Fruit fly (Drosophila melanogaster): ENCODE data around the gene tkv.

The tkv gene

dm6 chr2L:5225547-5226213 lies 45.5 kb downstream of the tkv start (continued):
- no peak for TF ChIP-seq Oaz (GFP tag; IDR thresholded peaks at IDR 0.05)
- TF ChIP-seq wdn (GFP tag; IDR thresholded peaks at IDR 0.05): 0 out of 2 replicates have a peak, but pooled peaks have one; percentile 34
- TF ChIP-seq Awh (GFP tag; IDR thresholded peaks at IDR 0.05): no peak
- TF ChIP-seq CoRest (tag; optimal IDR thresholded peaks at IDR 0.05): peak; percentile 27
- TF ChIP-seq wor (GFP tag; IDR thresholded peaks at IDR 0.05): no peak
- no peak for TF ChIP-seq CG7928 (GFP tag; optimal IDR thresholded peaks at IDR 0.05)
- no peak for TF ChIP-seq her (GFP tag; optimal IDR thresholded peaks at IDR 0.05)
- TF ChIP-seq otp (GFP tag; IDR thresholded peaks at IDR 0.05): peak; percentile 47; the same call in 1 of the 3 replicates
- no peak for TF ChIP-seq bbx (GFP tag; IDR thresholded peaks at IDR 0.05; ENCODE audit: partially characterized antibody)
- TF ChIP-seq CG11560 (tag; IDR thresholded peaks at IDR 0.05): no peak
- peak; percentile 64 for TF ChIP-seq CG11504 (tag; optimal IDR thresholded peaks at IDR 0.05)
- TF ChIP-seq CG10462 (GFP tag; optimal IDR thresholded peaks at IDR 0.05): no peak
- no peak for TF ChIP-seq schlank (tag; optimal IDR thresholded peaks at IDR 0.05)
- TF ChIP-seq CG14965 (GFP tag; optimal IDR thresholded peaks at IDR 0.05; ENCODE audit: borderline replicate concordance): no peak
- no peak for TF ChIP-seq sna (GFP tag; IDR thresholded peaks at IDR 0.05; ENCODE audit: partially characterized antibody)

dm6 chr2L:5224724-5225319 lies 46.4 kb downstream of the tkv start:
- TF ChIP-seq Meics (GFP tag; optimal IDR thresholded peaks at IDR 0.05) (peak; percentile 34), dan (GFP tag; IDR thresholded peaks at IDR 0.05) (no peak), ken (GFP tag; IDR thresholded peaks at IDR 0.05) (no peak), CG11695 (GFP tag; IDR thresholded peaks at IDR 0.05) (peak; percentile 19; the same call in 1 of the 3 replicates), ham (GFP tag; IDR thresholded peaks at IDR 0.05) (0 out of 2 replicates have a peak, but pooled peaks have one; percentile 13), CG32532 (GFP tag; IDR thresholded peaks at IDR 0.05) (no peak; the same call in 1 of the 2 replicates), Med (GFP tag) (peak; percentile 75), Hmr (GFP tag; optimal IDR thresholded peaks at IDR 0.05) (peak; percentile 5), H2.0 (GFP tag; IDR thresholded peaks at IDR 0.05) (no peak), Drgx (GFP tag; IDR thresholded peaks at IDR 0.05) (peak; percentile 29; the same call in 1 of the 2 replicates), CG10274 (GFP tag; optimal IDR thresholded peaks at IDR 0.05) (peak; percentile 18), HmgZ (tag; optimal IDR thresholded peaks at IDR 0.05) (peak; percentile 13), CG2712 (tag; optimal IDR thresholded peaks at IDR 0.05) (no peak), CG2120 (GFP tag; optimal IDR thresholded peaks at IDR 0.05) (peak; percentile 30), lbe (GFP tag; optimal IDR thresholded peaks at IDR 0.05) (no peak), unpg (GFP tag; optimal IDR thresholded peaks at IDR 0.05) (peak; percentile 7), CG7786 (GFP tag; optimal IDR thresholded peaks at IDR 0.05) (peak; percentile 2), CG18764 (GFP tag; optimal IDR thresholded peaks at IDR 0.05) (no peak), lilli (GFP tag; optimal IDR thresholded peaks at IDR 0.05) (peak; percentile 23), cg (GFP tag; optimal IDR thresholded peaks at IDR 0.05) (no peak), stc (GFP tag; IDR thresholded peaks at IDR 0.05) (no peak), BtbVII (GFP tag; optimal IDR thresholded peaks at IDR 0.05) (no peak), CG13287 (GFP tag; IDR thresholded peaks at IDR 0.05; ENCODE audit: partially characterized antibody) (no peak), CG6765 (GFP tag; optimal IDR thresholded peaks at IDR 0.05) (peak; percentile 19), CG11696 (GFP tag; IDR thresholded peaks at IDR 0.05) (0 out of 2 replicates have a peak, but pooled peaks have one; percentile 6), CG8290 (GFP tag; optimal IDR thresholded peaks at IDR 0.05) (no peak), CG8290 (tag; optimal IDR thresholded peaks at IDR 0.05) (peak in 1 of 2 experiments; percentile 66), CG8359 (GFP tag; optimal IDR thresholded peaks at IDR 0.05; ENCODE audit: borderline replicate concordance) (peak; percentile 25), CG31224 (GFP tag; IDR thresholded peaks at IDR 0.05) (no peak), repo (GFP tag; optimal IDR thresholded peaks at IDR 0.05) (no peak), CG7271 (tag; optimal IDR thresholded peaks at IDR 0.05) (no peak), kah (GFP tag; optimal IDR thresholded peaks at IDR 0.05) (no peak), zfh1 (GFP tag; IDR thresholded peaks at IDR 0.05) (0 out of 3 replicates have a peak, but pooled peaks have one; percentile 24), tna (GFP tag; IDR thresholded peaks at IDR 0.05; ENCODE audit: partially characterized antibody) (no peak)
